Worm (Caenorhabditis elegans) whole organism, L4 larva: Measurements from ENCODE around the gene Y39E4A.1.

ENCODE experiments used
- R02D3.7 ChIP-seq: fragments of 150-350 bp; sonication (generic microtip); optimal IDR thresholded peaks from 3 replicates; lab custom pipeline; 2014; ENCODE audit warnings: missing biosample characterization, missing genetic modification characterization
- aha-1 ChIP-seq: fragments of 150-350 bp; peaks from one replicate; lab custom pipeline; 2014; ENCODE audit warnings: missing biosample characterization, missing genetic modification characterization
- aly-2 ChIP-seq: sonication (generic microtip); optimal IDR thresholded peaks from 2 replicates; lab custom pipeline; 2018; ENCODE audit warnings: missing biosample characterization, missing genetic modification characterization
- attf-4 ChIP-seq: sonication (generic microtip); optimal IDR thresholded peaks from 3 replicates; lab custom pipeline; 2017; ENCODE audit warnings: missing biosample characterization, missing genetic modification characterization
- lir-3 ChIP-seq: sonication (generic microtip); optimal IDR thresholded peaks from 2 replicates; lab custom pipeline; 2016; ENCODE audit warnings: mild to moderate bottlenecking, missing genetic modification characterization, missing compliant biosample characterization

ce11 chrIII:12977559-12977958 lies 26.3 kb downstream of the Y39E4A.1 start, which contains the start of gene ZK1010.2:
- no peak for TF ChIP-seq lir-3 (tag; lab: Kevin White, UChicago)
- no peak for TF ChIP-seq R02D3.7 (tag; lab: Kevin White, UChicago)
- TF ChIP-seq aha-1 (tag; lab: Kevin White, UChicago), result no peak
- TF ChIP-seq attf-4 (tag; lab: Kevin White, UChicago), result no peak
- no peak for TF ChIP-seq aly-2 (tag; lab: Kevin White, UChicago)
